Fruit fly (Drosophila melanogaster): ENCODE results near the gene mRpL55.

- TF ChIP-seq sage (GFP tag; optimal IDR thresholded peaks at IDR 0.05): no peak
- TF ChIP-seq br (GFP tag; optimal IDR thresholded peaks at IDR 0.05): no peak
- TF ChIP-seq foxo (GFP tag; optimal IDR thresholded peaks at IDR 0.05): no peak
- no peak for TF ChIP-seq Abd-B (GFP tag; optimal IDR thresholded peaks at IDR 0.05)
Observed at dm6 chr3R:19094799-19095418, at the start of gene mRpL55, which contains the start of gene ATPsynD.
